Fruit fly (Drosophila melanogaster): ENCODE data around the gene tal-AA.

- TF ChIP-seq Pif1B (GFP tag; optimal IDR thresholded peaks at IDR 0.05), result no peak
- TF ChIP-seq CG17806 (tag; optimal IDR thresholded peaks at IDR 0.05), result no peak
- TF ChIP-seq D1 (tag; optimal IDR thresholded peaks at IDR 0.05), result no peak
- no peak for TF ChIP-seq fd96Ca (GFP tag; IDR thresholded peaks at IDR 0.05)
- no peak for TF ChIP-seq CG32121 (GFP tag; IDR thresholded peaks at IDR 0.05)
- TF ChIP-seq Snoo (tag; optimal IDR thresholded peaks at IDR 0.05), result no peak
Observed at dm6 chr3R:13802057-13802817, 10.7 kb upstream of the tal-AA start.
